Worm (Caenorhabditis elegans) whole organism, mixed stage, embryonic: ENCODE data around the gene ZK742.4.

ENCODE experiments used
- ces-1 ChIP-seq: fragments of 150-350 bp; optimal IDR thresholded peaks from 2 replicates; lab custom pipeline; 2014; ENCODE audit warnings: missing biosample characterization, missing genetic modification reagents, missing genetic modification characterization
- flh-1 ChIP-seq: fragments of 200-800 bp; sonication (Bioruptor generic); optimal IDR thresholded peaks from 2 replicates; lab custom pipeline; 2018; ENCODE audit warnings: mild to moderate bottlenecking, missing genetic modification characterization, moderate library complexity, missing compliant biosample characterization
- nhr-237 ChIP-seq: fragments of 150-350 bp; optimal IDR thresholded peaks from 2 replicates; lab custom pipeline; 2014; ENCODE audit warnings: missing biosample characterization, missing genetic modification characterization
- nhr-28 ChIP-seq: fragments of 150-350 bp; optimal IDR thresholded peaks from 2 replicates; lab custom pipeline; 2014; ENCODE audit warnings: missing biosample characterization, missing genetic modification characterization
- sem-2 ChIP-seq: fragments of 200-800 bp; sonication (Bioruptor generic); optimal IDR thresholded peaks from 2 replicates; lab custom pipeline; 2018; ENCODE audit warnings: mild to moderate bottlenecking, missing genetic modification characterization, missing compliant biosample characterization
- snpc-4 ChIP-seq: fragments of 150-350 bp; optimal IDR thresholded peaks from 2 replicates; lab custom pipeline; 2014; ENCODE audit warnings: missing biosample characterization, missing genetic modification characterization
- unc-39 ChIP-seq: fragments of 150-350 bp; optimal IDR thresholded peaks from 2 replicates; lab custom pipeline; 2014; ENCODE audit warnings: missing biosample characterization, missing genetic modification characterization

ce11 chrV:7777098-7777497 lies 34.5 kb downstream of the ZK742.4 start, which contains the start of gene C26F1.3:
- TF ChIP-seq snpc-4 = no peak
- no peak for TF ChIP-seq unc-39 (tag; lab: Kevin White, UChicago)
- TF ChIP-seq flh-1 (GFP tag; lab: Kevin White, UChicago) = no peak
- no peak for TF ChIP-seq ces-1 (GFP tag; lab: Kevin White, UChicago)
- no peak for TF ChIP-seq nhr-28 (tag; lab: Kevin White, UChicago)
- no peak for TF ChIP-seq sem-2 (GFP tag; lab: Kevin White, UChicago)
- no peak for TF ChIP-seq nhr-237 (tag; lab: Kevin White, UChicago)
